Worm (Caenorhabditis elegans): ENCODE data around the gene F35H10.5.

F35H10.5 gene

ce11 chrIV:8252856-8253255, 47.7 kb upstream of the F35H10.5 start (continued):
- peak; percentile 79 for TF ChIP-seq nhr-47 (tag; optimal IDR thresholded peaks at IDR 0.05)
- TF ChIP-seq pax-3 (tag; optimal IDR thresholded peaks at IDR 0.05) = no peak
- peak; percentile 56 for TF ChIP-seq efl-1 (optimal IDR thresholded peaks at IDR 0.05)
- peak; percentile 51 to 95 for TF ChIP-seq efl-1 (GFP tag; optimal IDR thresholded peaks at IDR 0.05 in 1 of 2)
- peak; percentile 66 to 80 for TF ChIP-seq lin-35 (GFP tag; optimal IDR thresholded peaks at IDR 0.05)
- TF ChIP-seq C04F5.9 (tag; optimal IDR thresholded peaks at IDR 0.05) = no peak
- TF ChIP-seq C16A3.4 (tag; optimal IDR thresholded peaks at IDR 0.05) = peak; percentile 64
- TF ChIP-seq ceh-82 (tag; optimal IDR thresholded peaks at IDR 0.05) = peak; percentile 41 to 86 (median 61)
- TF ChIP-seq efl-3 (GFP tag; optimal IDR thresholded peaks at IDR 0.05) = no peak
- peak; percentile 35 for TF ChIP-seq elt-2 (tag; optimal IDR thresholded peaks at IDR 0.05)
- no peak for TF ChIP-seq pqm-1 (tag; optimal IDR thresholded peaks at IDR 0.05)
- TF ChIP-seq dpl-1 (GFP tag; optimal IDR thresholded peaks at IDR 0.05) = peak in 2 of 3 experiments; percentile 20 to 45
- no peak for TF ChIP-seq hlh-17 (GFP tag; optimal IDR thresholded peaks at IDR 0.05; ENCODE audit: borderline replicate concordance)
- TF ChIP-seq alr-1 (tag; optimal IDR thresholded peaks at IDR 0.05; ENCODE audit: borderline replicate concordance) = no peak
- TF ChIP-seq swsn-7 (tag; optimal IDR thresholded peaks at IDR 0.05) = peak; percentile 74
- TF ChIP-seq elt-3 (tag; optimal IDR thresholded peaks at IDR 0.05) = peak in 1 of 6 experiments; percentile 43
- TF ChIP-seq sox-4 (tag; optimal IDR thresholded peaks at IDR 0.05) = peak; percentile 22
- no peak for TF ChIP-seq tlp-1 (tag; optimal IDR thresholded peaks at IDR 0.05)
- TF ChIP-seq ztf-11 (tag; optimal IDR thresholded peaks at IDR 0.05) = peak in 1 of 2 experiments; percentile 39
- TF ChIP-seq fkh-8 (tag; optimal IDR thresholded peaks at IDR 0.05) = peak; percentile 65
- no peak for TF ChIP-seq lin-15B (tag; optimal IDR thresholded peaks at IDR 0.05)
- TF ChIP-seq zag-1 (tag; optimal IDR thresholded peaks at IDR 0.05) = no peak
- TF ChIP-seq ets-5 (GFP tag; IDR thresholded peaks at IDR 0.05) = no peak
- no peak for TF ChIP-seq ceh-63 (GFP tag; optimal IDR thresholded peaks at IDR 0.05)
- TF ChIP-seq blmp-1 (tag; optimal IDR thresholded peaks at IDR 0.05) = peak; percentile 17
- peak; percentile 79 for TF ChIP-seq nhr-71 (tag; optimal IDR thresholded peaks at IDR 0.05)
- TF ChIP-seq snpc-4 (tag; optimal IDR thresholded peaks at IDR 0.05) = peak; percentile 34
- TF ChIP-seq sup-37 (GFP tag; optimal IDR thresholded peaks at IDR 0.05) = no peak
- TF ChIP-seq egl-27 (tag; optimal IDR thresholded peaks at IDR 0.05) = no peak
- no peak for TF ChIP-seq fkh-4 (tag; optimal IDR thresholded peaks at IDR 0.05; ENCODE audit: borderline replicate concordance)
- TF ChIP-seq Y116A8C.19 (tag; optimal IDR thresholded peaks at IDR 0.05; ENCODE audit: borderline replicate concordance) = no peak
- TF ChIP-seq nhr-90 (tag; optimal IDR thresholded peaks at IDR 0.05; ENCODE audit: poor library complexity) = peak; percentile 73
- no peak for TF ChIP-seq ztf-4 (tag; optimal IDR thresholded peaks at IDR 0.05)
- peak; percentile 38 for TF ChIP-seq fkh-10 (GFP tag; optimal IDR thresholded peaks at IDR 0.05)
- no peak for TF ChIP-seq nhr-84 (tag; optimal IDR thresholded peaks at IDR 0.05)
- no peak for TF ChIP-seq fos-1 (tag; optimal IDR thresholded peaks at IDR 0.05)
- peak; percentile 61 for TF ChIP-seq irx-1 (tag; optimal IDR thresholded peaks at IDR 0.05)
- TF ChIP-seq aly-2 (tag; optimal IDR thresholded peaks at IDR 0.05) = peak; percentile 57
- TF ChIP-seq rnt-1 (tag; optimal IDR thresholded peaks at IDR 0.05) = peak; percentile 81
- TF ChIP-seq lin-39 (tag; optimal IDR thresholded peaks at IDR 0.05) = no peak
- TF ChIP-seq nhr-19 (GFP tag; conservative IDR thresholded peaks at IDR 0.05) = peak; percentile 38; the same call in 1 of the 2 replicates
- TF ChIP-seq jun-1 (tag; optimal IDR thresholded peaks at IDR 0.05) = no peak
- no peak for TF ChIP-seq nhr-76 (tag; optimal IDR thresholded peaks at IDR 0.05)

DNA sequence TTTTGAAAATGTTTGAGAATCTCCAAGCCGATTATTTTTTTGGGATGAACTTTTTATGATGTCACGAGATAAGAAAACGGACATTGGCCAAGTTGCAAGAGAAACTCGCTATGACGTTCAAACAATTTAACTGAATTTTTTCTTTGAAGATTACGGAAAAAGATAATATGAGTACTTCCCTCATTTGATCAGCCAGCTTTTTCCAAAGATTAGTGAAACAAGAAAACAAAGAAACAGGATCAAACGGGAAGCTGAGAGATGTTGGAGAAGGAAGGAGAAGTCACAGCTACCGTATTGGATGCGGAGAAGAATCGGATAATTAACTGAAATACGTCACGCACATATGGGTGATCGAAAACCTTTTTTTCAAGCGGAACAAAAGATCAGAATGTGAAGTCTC, 46.4 kb upstream of the F35H10.5 start:
- TF ChIP-seq jun-1 (tag; optimal IDR thresholded peaks at IDR 0.05) (no peak), nhr-85 (tag) (no peak), aly-2 (tag; optimal IDR thresholded peaks at IDR 0.05) (no peak), nhr-11 (tag; optimal IDR thresholded peaks at IDR 0.05) (no peak), skn-1 (tag; optimal IDR thresholded peaks at IDR 0.05) (no peak), isw-1 (GFP tag; IDR thresholded peaks at IDR 0.05) (no peak), ceh-63 (GFP tag; optimal IDR thresholded peaks at IDR 0.05) (no peak), nhr-76 (tag; optimal IDR thresholded peaks at IDR 0.05) (no peak), snu-23 (GFP tag; optimal IDR thresholded peaks at IDR 0.05) (no peak), alr-1 (tag; optimal IDR thresholded peaks at IDR 0.05; ENCODE audit: borderline replicate concordance) (no peak), ceh-88 (GFP tag; IDR thresholded peaks at IDR 0.05) (no peak), nhr-77 (tag; optimal IDR thresholded peaks at IDR 0.05) (no peak), ama-1 (optimal IDR thresholded peaks at IDR 0.05) (no peak)

All from whole organism, L1 larva.